Worm (Caenorhabditis elegans): ENCODE results near the gene snfc-5.

Gene snfc-5

DNA sequence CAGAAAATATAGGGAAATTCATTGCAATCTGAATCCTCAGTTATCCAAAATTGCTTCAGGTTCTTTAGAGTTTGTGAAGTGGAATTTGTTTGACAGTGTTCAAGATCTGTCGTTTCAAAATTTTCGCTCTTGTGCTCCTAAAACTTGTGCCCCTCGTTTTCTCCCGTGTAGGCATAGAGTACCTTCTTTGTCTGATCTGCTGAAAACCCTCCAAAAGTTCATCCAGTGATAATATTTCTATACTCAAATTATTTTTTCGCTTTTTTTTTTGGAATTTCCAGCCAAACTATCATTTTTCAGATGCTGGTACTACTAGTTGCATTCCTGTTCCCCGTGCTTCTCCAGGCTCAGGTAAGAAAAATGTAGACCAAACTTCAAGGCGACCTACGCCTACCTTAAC is 10.1 kb upstream of the snfc-5 start, which contains the start of gene R07E5.4:
R07E5.4 (plus strand) TSS at position 301 of the 400 bp plus-strand sequence.
- TF ChIP-seq C34B4.2 (tag; optimal IDR thresholded peaks at IDR 0.05) (no peak), nhr-71 (tag; optimal IDR thresholded peaks at IDR 0.05) (no peak), ztf-11 (tag; optimal IDR thresholded peaks at IDR 0.05) (no peak), elt-2 (tag; optimal IDR thresholded peaks at IDR 0.05) (no peak)

- no peak for TF ChIP-seq nhr-84 (tag; optimal IDR thresholded peaks at IDR 0.05)
- no peak for TF ChIP-seq lin-15B (tag; optimal IDR thresholded peaks at IDR 0.05)
- TF ChIP-seq nhr-11 (tag; optimal IDR thresholded peaks at IDR 0.05): no peak
- no peak for TF ChIP-seq dpl-1 (GFP tag; optimal IDR thresholded peaks at IDR 0.05)
- no peak for TF ChIP-seq ceh-8 (GFP tag; optimal IDR thresholded peaks at IDR 0.05)
- no peak for TF ChIP-seq hlh-17 (GFP tag; optimal IDR thresholded peaks at IDR 0.05; ENCODE audit: borderline replicate concordance)
- no peak for TF ChIP-seq skn-1 (tag; optimal IDR thresholded peaks at IDR 0.05)
- TF ChIP-seq snpc-4 (tag; optimal IDR thresholded peaks at IDR 0.05): no peak
- no peak for TF ChIP-seq zag-1 (tag; optimal IDR thresholded peaks at IDR 0.05)
- TF ChIP-seq nhr-85 (tag): no peak
Measured at ce11 chrIII:4395857-4396256, 8.7 kb upstream of the snfc-5 start.

- TF ChIP-seq Y116A8C.19 (tag; optimal IDR thresholded peaks at IDR 0.05; ENCODE audit: borderline replicate concordance) (no peak), jun-1 (tag; optimal IDR thresholded peaks at IDR 0.05) (no peak), xbp-1 (tag; optimal IDR thresholded peaks at IDR 0.05) (no peak), hlh-4 (tag; optimal IDR thresholded peaks at IDR 0.05) (no peak), ceh-8 (GFP tag; optimal IDR thresholded peaks at IDR 0.05) (no peak)
Measured at ce11 chrIII:4397115-4397514, 7.5 kb upstream of the snfc-5 start, which contains the start of gene R07E5.5. TSS of gene R07E5.5 (plus strand) at chrIII:4397415.

DNA sequence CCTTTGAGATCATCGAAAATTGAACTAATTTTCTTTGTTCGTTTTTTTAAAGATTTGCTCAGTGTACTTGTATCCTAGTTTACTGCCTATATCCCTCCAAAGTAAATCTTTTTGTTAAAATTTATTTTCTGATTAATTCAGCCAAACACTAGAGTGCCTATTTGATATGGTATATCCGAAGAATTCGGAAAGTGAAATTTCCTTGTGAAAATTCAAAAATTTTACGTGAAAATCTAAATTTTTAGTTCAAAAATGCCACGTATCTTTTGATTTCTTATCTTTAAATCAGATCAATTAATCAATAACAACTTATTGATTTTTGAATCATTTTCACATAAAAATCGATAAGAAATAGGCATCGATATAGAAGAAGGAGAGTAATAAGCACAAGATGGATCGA is 6.1 kb upstream of the snfc-5 start, which contains the start of gene R07E5.6:
R07E5.6 (plus strand) TSS at position 301 of the 400 bp plus-strand sequence.
- no peak for TF ChIP-seq ztf-11 (tag; optimal IDR thresholded peaks at IDR 0.05)
- no peak for TF ChIP-seq ceh-88 (GFP tag; IDR thresholded peaks at IDR 0.05)
- TF ChIP-seq lsy-2 (tag; optimal IDR thresholded peaks at IDR 0.05): no peak
- TF ChIP-seq C04F5.9 (tag; optimal IDR thresholded peaks at IDR 0.05): no peak
- TF ChIP-seq efl-1 (optimal IDR thresholded peaks at IDR 0.05): no peak
- peak in 1 of 2 experiments; percentile 37 for TF ChIP-seq efl-1 (GFP tag; optimal IDR thresholded peaks at IDR 0.05 in 1 of 2)

- TF ChIP-seq elt-2 (tag; optimal IDR thresholded peaks at IDR 0.05) (no peak), aly-2 (tag; optimal IDR thresholded peaks at IDR 0.05) (no peak), lir-3 (tag; optimal IDR thresholded peaks at IDR 0.05; ENCODE audit: poor library complexity) (no peak), C16A3.4 (tag; optimal IDR thresholded peaks at IDR 0.05) (no peak), efl-1 (optimal IDR thresholded peaks at IDR 0.05) (no peak), efl-1 (GFP tag; optimal IDR thresholded peaks at IDR 0.05 in 1 of 2) (no peak), pag-3 (tag; optimal IDR thresholded peaks at IDR 0.05; ENCODE audit: borderline replicate concordance, insufficient read depth) (no peak), mef-2 (tag; optimal IDR thresholded peaks at IDR 0.05) (no peak), jun-1 (tag; optimal IDR thresholded peaks at IDR 0.05) (no peak)
Measured at ce11 chrIII:4401142-4401541, 3.4 kb upstream of the snfc-5 start, which contains the start of gene R07E5.15. TSS of gene R07E5.15 (plus strand) at chrIII:4401442.

DNA sequence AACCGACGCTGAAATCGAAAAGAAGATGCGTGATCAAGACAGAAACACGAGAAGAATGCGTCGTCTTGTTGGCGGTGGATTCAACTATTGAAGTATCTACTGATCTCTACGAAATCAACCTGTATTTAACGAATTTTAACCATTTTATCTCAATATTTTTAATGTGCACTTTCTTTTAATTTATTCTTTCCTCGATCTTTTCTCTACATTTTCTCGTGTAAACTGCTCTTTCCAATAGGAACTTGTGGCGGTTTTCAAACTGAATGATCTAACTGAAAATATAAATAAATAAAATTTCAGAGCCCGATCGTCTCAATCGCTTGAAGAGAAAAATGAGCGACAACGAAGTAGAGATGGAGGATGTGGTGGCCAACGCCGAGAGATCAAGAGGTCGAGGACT is 1.4 kb downstream of the snfc-5 start, which contains the start of gene rnp-4:
rnp-4 (plus strand) TSS at position 301 of the 400 bp plus-strand sequence.
- no peak for TF ChIP-seq mef-2 (tag; optimal IDR thresholded peaks at IDR 0.05)

ce11 chrIII:4407144-4407543 is 2.6 kb downstream of the snfc-5 start, which contains the start of gene prdx-3:
TSS of gene prdx-3 (plus strand) at chrIII:4407444.
- TF ChIP-seq fos-1 (tag; optimal IDR thresholded peaks at IDR 0.05): no peak
- TF ChIP-seq unc-130 (tag; optimal IDR thresholded peaks at IDR 0.05): no peak
- TF ChIP-seq nhr-28 (tag; optimal IDR thresholded peaks at IDR 0.05): no peak
- no peak for TF ChIP-seq fkh-4 (tag; optimal IDR thresholded peaks at IDR 0.05; ENCODE audit: borderline replicate concordance)
- TF ChIP-seq aly-2 (tag; optimal IDR thresholded peaks at IDR 0.05): no peak
- TF ChIP-seq sptf-1 (tag; optimal IDR thresholded peaks at IDR 0.05): no peak
- TF ChIP-seq nhr-77 (tag; optimal IDR thresholded peaks at IDR 0.05): no peak
- TF ChIP-seq jun-1 (tag; optimal IDR thresholded peaks at IDR 0.05): no peak
- no peak for TF ChIP-seq sox-4 (tag; optimal IDR thresholded peaks at IDR 0.05)
- TF ChIP-seq ama-1 (optimal IDR thresholded peaks at IDR 0.05): no peak

Data from whole organism, L1 larva.